Worm (Caenorhabditis elegans) whole organism, L4/young adult: ENCODE results near the gene ZK1320.13.

Experiments
- W03F9.2 ChIP-seq: fragments of 150-350 bp; optimal IDR thresholded peaks from 2 replicates; lab custom pipeline; 2014; ENCODE audit warnings: missing biosample characterization, missing genetic modification characterization
- dao-5 ChIP-seq: sonication (generic microtip); optimal IDR thresholded peaks from 2 replicates; lab custom pipeline; 2016; ENCODE audit warnings: missing genotype, missing genetic modification characterization, moderate library complexity, missing compliant biosample characterization

DNA sequence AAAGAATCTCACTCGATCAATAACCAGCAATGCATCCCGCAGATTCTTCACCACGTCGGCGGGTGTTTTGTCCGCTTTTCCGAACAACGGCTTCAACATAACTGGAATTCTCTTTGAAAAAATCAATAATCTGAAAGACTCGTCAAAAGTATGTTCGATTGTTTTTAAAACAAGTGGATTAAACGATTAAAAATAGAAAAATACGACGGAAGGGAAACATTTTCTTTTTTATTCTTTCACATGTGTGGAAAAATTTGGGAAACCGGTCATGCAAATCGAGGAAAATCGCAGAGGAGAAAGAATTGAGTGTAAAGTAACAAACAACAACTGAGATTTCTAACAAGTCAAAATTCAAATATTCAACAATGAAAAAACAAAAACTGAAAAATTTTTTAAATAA lies 23.0 kb downstream of the ZK1320.13 start, which contains the start of gene mop-25.2:
- no peak for TF ChIP-seq dao-5 (tag; lab: Kevin White, UChicago)
- TF ChIP-seq W03F9.2 (tag; lab: Kevin White, UChicago), result no peak
